Fruit fly (Drosophila melanogaster) whole organism, embryonic: Measurements from ENCODE around the gene Fer3HCH.

Experiments used
- CG1024 ChIP-seq: fragments of 200-800 bp; sonication (Bioruptor generic); IDR thresholded peaks from 2 replicates; pipeline ENCODE4 v1.3.6; 2022; ENCODE audit warnings: missing biosample characterization, missing genetic modification characterization
- CG10431 ChIP-seq: fragments of 200-800 bp; sonication (Bioruptor generic); optimal IDR thresholded peaks from 3 replicates; lab custom pipeline; 2018; ENCODE audit warnings: missing biosample characterization, mild to moderate bottlenecking, missing genetic modification characterization
- CG11093 ChIP-seq: fragments of 200-800 bp; sonication (Bioruptor generic); IDR thresholded peaks from 3 replicates; pipeline ENCODE4 v1.3.6; 2022; ENCODE audit warnings: missing biosample characterization, missing genetic modification characterization
- CG11696 ChIP-seq: fragments of 200-800 bp; sonication (Bioruptor generic); IDR thresholded peaks from 2 replicates; pipeline ENCODE4 v1.3.6; 2022; ENCODE audit warnings: missing biosample characterization, missing genetic modification characterization
- CG1233 ChIP-seq: fragments of 200-800 bp; sonication (Bioruptor generic); optimal IDR thresholded peaks from 4 replicates; lab custom pipeline; 2018; ENCODE audit warnings: missing biosample characterization, mild to moderate bottlenecking, missing genetic modification characterization
- CG13424 ChIP-seq: fragments of 200-800 bp; sonication (Bioruptor generic); optimal IDR thresholded peaks from 2 replicates; lab custom pipeline; 2019; ENCODE audit warnings: missing biosample characterization, mild to moderate bottlenecking, missing genetic modification characterization, moderate library complexity
- CG14667 ChIP-seq: fragments of 200-800 bp; sonication (Bioruptor generic); IDR thresholded peaks from 2 replicates; pipeline ENCODE4 v1.3.6; 2022; ENCODE audit warnings: missing biosample characterization, missing genetic modification characterization
- CG15011 ChIP-seq: fragments of 200-800 bp; sonication (Bioruptor generic); optimal IDR thresholded peaks from 3 replicates; lab custom pipeline; 2018; ENCODE audit warnings: missing biosample characterization, mild to moderate bottlenecking, missing genetic modification characterization
- CG1792 ChIP-seq: fragments of 200-800 bp; sonication (Bioruptor generic); optimal IDR thresholded peaks from 2 replicates; lab custom pipeline; 2016; ENCODE audit warnings: missing biosample characterization, missing genetic modification characterization
- CG30431 ChIP-seq: fragments of 200-800 bp; sonication (Bioruptor generic); optimal IDR thresholded peaks from 2 replicates; lab custom pipeline; 2017; ENCODE audit warnings: missing biosample characterization, missing genetic modification characterization
- CG31224 ChIP-seq: fragments of 200-800 bp; sonication (Bioruptor generic); IDR thresholded peaks from 2 replicates; pipeline ENCODE4 v1.3.6; 2022; ENCODE audit warnings: missing biosample characterization, missing genetic modification characterization
- CG3163 ChIP-seq: fragments of 200-800 bp; sonication (Bioruptor generic); optimal IDR thresholded peaks from 3 replicates; lab custom pipeline; 2016; ENCODE audit warnings: missing biosample characterization, missing genetic modification characterization
- CG4424 ChIP-seq: fragments of 200-800 bp; sonication (Bioruptor generic); optimal IDR thresholded peaks from 3 replicates; lab custom pipeline; 2016; ENCODE audit warnings: missing biosample characterization, missing genetic modification characterization
- CG4820 ChIP-seq: fragments of 200-800 bp; sonication (Bioruptor generic); optimal IDR thresholded peaks from 3 replicates; lab custom pipeline; 2016; ENCODE audit warnings: missing biosample characterization, missing genetic modification characterization
- CG6791 ChIP-seq: fragments of 200-800 bp; sonication (Bioruptor generic); IDR thresholded peaks from 3 replicates; pipeline ENCODE4 v1.3.6; 2022; ENCODE audit warnings: missing biosample characterization, missing genetic modification characterization; ENCODE audit not compliant: partially characterized antibody
- CG6813 ChIP-seq: fragments of 200-800 bp; sonication (Bioruptor generic); optimal IDR thresholded peaks from 2 replicates; lab custom pipeline; 2017; ENCODE audit warnings: missing biosample characterization, missing genetic modification characterization, mild to moderate bottlenecking, moderate library complexity, missing genetic modification reagents
- CG7372 ChIP-seq: fragments of 200-800 bp; sonication (Bioruptor generic); IDR thresholded peaks from 2 replicates; pipeline ENCODE4 v1.3.6; 2022; ENCODE audit warnings: missing biosample characterization, missing genetic modification characterization
- CG9609 ChIP-seq: fragments of 200-800 bp; sonication (Bioruptor generic); optimal IDR thresholded peaks from 3 replicates; lab custom pipeline; 2016; ENCODE audit warnings: missing biosample characterization, missing genetic modification characterization
- D ChIP-seq, 2 experiments: fragments of 200-800 bp in 1 of 2; fragments of >200 bp in 1 of 2; sonication (Bioruptor generic) in 1 of 2; optimal IDR thresholded peaks; 2 replicates in 1 of 2; 3 replicates in 1 of 2; lab custom pipeline; 2017; ENCODE audit warnings: mild to moderate bottlenecking in 1 of 2, missing biosample characterization in 1 of 2, missing genetic modification characterization in 1 of 2, missing genetic modification reagents in 1 of 2
- Deaf1 ChIP-seq: fragments of 200-800 bp; optimal IDR thresholded peaks from 3 replicates; lab custom pipeline; 2019; ENCODE audit warnings: missing biosample characterization, mild to moderate bottlenecking, missing genetic modification characterization, moderate library complexity
- Dll ChIP-seq: fragments of 200-800 bp; sonication (Bioruptor generic); IDR thresholded peaks from 4 replicates; pipeline ENCODE4 v1.3.6; 2022; ENCODE audit warnings: missing biosample characterization, missing genetic modification characterization; ENCODE audit not compliant: partially characterized antibody
- Hand ChIP-seq: fragments of 200-800 bp; sonication (Bioruptor generic); optimal IDR thresholded peaks from 2 replicates; lab custom pipeline; 2017; ENCODE audit warnings: mild to moderate bottlenecking, missing biosample characterization, missing genetic modification reagents, missing genetic modification characterization
- HmgZ ChIP-seq: fragments of 200-800 bp; sonication (Bioruptor generic); optimal IDR thresholded peaks from 2 replicates; lab custom pipeline; 2018; ENCODE audit warnings: missing biosample characterization, mild to moderate bottlenecking, missing genetic modification characterization
- Hmx ChIP-seq: fragments of 200-800 bp; sonication (Bioruptor generic); optimal IDR thresholded peaks from 2 replicates; lab custom pipeline; 2016; ENCODE audit warnings: missing biosample characterization, missing genetic modification characterization
- Hr51 ChIP-seq, 2 experiments: fragments of 200-800 bp; sonication (Bioruptor generic); optimal IDR thresholded peaks; 2 replicates in 1 of 2; 3 replicates in 1 of 2; lab custom pipeline; 2016 to 2018; ENCODE audit warnings: missing biosample characterization in 2 of 2, missing genetic modification characterization in 2 of 2, mild to moderate bottlenecking in 1 of 2, moderate library complexity in 1 of 2
- Jarid2 ChIP-seq: fragments of 200-800 bp; sonication (Bioruptor generic); optimal IDR thresholded peaks from 3 replicates; lab custom pipeline; 2017; ENCODE audit warnings: mild to moderate bottlenecking, missing biosample characterization, missing genetic modification reagents, missing genetic modification characterization
- MESR4 ChIP-seq: fragments of 200-800 bp; sonication (Bioruptor generic); optimal IDR thresholded peaks from 2 replicates; lab custom pipeline; 2018; ENCODE audit warnings: missing biosample characterization, mild to moderate bottlenecking, missing genetic modification characterization, moderate library complexity
- Xbp1 ChIP-seq: fragments of 200-800 bp; sonication (Bioruptor generic); optimal IDR thresholded peaks from 3 replicates; lab custom pipeline; 2016; ENCODE audit warnings: missing biosample characterization, mild to moderate bottlenecking, missing genetic modification characterization
- YL-1 ChIP-seq: fragments of 200-800 bp; sonication (Bioruptor generic); optimal IDR thresholded peaks from 3 replicates; lab custom pipeline; 2017; ENCODE audit warnings: missing biosample characterization, mild to moderate bottlenecking, missing genetic modification characterization
- abd-A ChIP-seq: fragments of 200-800 bp; sonication (Bioruptor generic); optimal IDR thresholded peaks from 3 replicates; lab custom pipeline; 2019; ENCODE audit warnings: missing biosample characterization, mild to moderate bottlenecking, missing genetic modification characterization, moderate library complexity
- az2 ChIP-seq: fragments of 200-800 bp; sonication (Bioruptor generic); optimal IDR thresholded peaks from 3 replicates; lab custom pipeline; 2016; ENCODE audit warnings: missing biosample characterization, missing genetic modification characterization
- btn ChIP-seq: fragments of 200-800 bp; sonication (Bioruptor generic); optimal IDR thresholded peaks from 2 replicates; lab custom pipeline; 2016; ENCODE audit warnings: missing biosample characterization, missing genetic modification characterization
- cas ChIP-seq: fragments of 200-800 bp; sonication (Bioruptor generic); IDR thresholded peaks from 2 replicates; pipeline ENCODE4 v1.3.6; 2022; ENCODE audit warnings: missing biosample characterization, missing genetic modification characterization
- crol ChIP-seq: fragments of 200-800 bp; sonication (Bioruptor generic); IDR thresholded peaks from 2 replicates; pipeline ENCODE4 v1.3.6; 2022; ENCODE audit warnings: missing biosample characterization, missing genetic modification characterization
- dan ChIP-seq: fragments of 200-800 bp; sonication (Bioruptor generic); IDR thresholded peaks from 2 replicates; pipeline ENCODE4 v1.3.6; 2022; ENCODE audit warnings: missing biosample characterization, missing genetic modification characterization
- fd3F ChIP-seq: fragments of 200-800 bp; sonication (Bioruptor generic); optimal IDR thresholded peaks from 2 replicates; lab custom pipeline; 2018; ENCODE audit warnings: missing biosample characterization, mild to moderate bottlenecking, missing genetic modification characterization, moderate library complexity
- fru ChIP-seq: fragments of >200 bp; optimal IDR thresholded peaks from 2 replicates; lab custom pipeline; 2017
- grn ChIP-seq: fragments of 200-800 bp; sonication (Bioruptor generic); optimal IDR thresholded peaks from 3 replicates; lab custom pipeline; 2017; ENCODE audit warnings: missing biosample characterization, missing genetic modification characterization
- lab ChIP-seq: fragments of 200-800 bp; sonication (Bioruptor generic); optimal IDR thresholded peaks from 3 replicates; lab custom pipeline; 2017; ENCODE audit warnings: missing biosample characterization, missing genetic modification characterization, mild to moderate bottlenecking, moderate library complexity, missing genetic modification reagents
- lilli ChIP-seq: fragments of 200-800 bp; sonication (Bioruptor generic); optimal IDR thresholded peaks from 3 replicates; lab custom pipeline; 2016; ENCODE audit warnings: missing biosample characterization, missing genetic modification characterization
- lmd ChIP-seq: fragments of 200-800 bp; sonication (Bioruptor generic); IDR thresholded peaks from 2 replicates; pipeline ENCODE4 v1.3.6; 2022; ENCODE audit warnings: missing biosample characterization, missing genetic modification characterization
- lola ChIP-seq, 3 experiments: fragments of >200 bp in 2 of 3; fragments of 200-800 bp in 1 of 3; sonication (Bioruptor generic) in 1 of 3; optimal IDR thresholded peaks; 2 replicates each; lab custom pipeline; 2017 to 2019; ENCODE audit warnings: missing biosample characterization in 3 of 3, missing genetic modification characterization in 3 of 3, mild to moderate bottlenecking in 1 of 3, moderate library complexity in 1 of 3
- ranshi ChIP-seq: fragments of 200-800 bp; sonication (Bioruptor generic); IDR thresholded peaks from 2 replicates; pipeline ENCODE4 v1.3.6; 2022; ENCODE audit warnings: missing biosample characterization, missing genetic modification characterization
- repo ChIP-seq: fragments of 200-800 bp; sonication (Bioruptor generic); optimal IDR thresholded peaks from 2 replicates; lab custom pipeline; 2016; ENCODE audit warnings: missing biosample characterization, missing genetic modification characterization
- rib ChIP-seq: fragments of 200-800 bp; sonication (Bioruptor generic); IDR thresholded peaks from 2 replicates; pipeline ENCODE4 v1.3.6; 2022; ENCODE audit warnings: missing biosample characterization, missing genetic modification characterization
- scrt ChIP-seq: fragments of 200-800 bp; sonication (Bioruptor generic); optimal IDR thresholded peaks from 2 replicates; lab custom pipeline; 2018; ENCODE audit warnings: missing biosample characterization, mild to moderate bottlenecking, missing genetic modification characterization, moderate library complexity
- sima ChIP-seq: fragments of 200-800 bp; sonication (Bioruptor generic); optimal IDR thresholded peaks from 2 replicates; lab custom pipeline; 2016; ENCODE audit warnings: missing biosample characterization, missing genetic modification characterization
- sqz ChIP-seq: fragments of 200-800 bp; sonication (Bioruptor generic); optimal IDR thresholded peaks from 3 replicates; lab custom pipeline; 2018; ENCODE audit warnings: missing biosample characterization, mild to moderate bottlenecking, missing genetic modification characterization
- tx ChIP-seq: fragments of 200-800 bp; sonication (Bioruptor generic); optimal IDR thresholded peaks from 2 replicates; lab custom pipeline; 2016; ENCODE audit warnings: missing biosample characterization, missing genetic modification characterization
- unc-4 ChIP-seq: fragments of 200-800 bp; sonication (Bioruptor generic); IDR thresholded peaks from 2 replicates; pipeline ENCODE4 v1.3.6; 2022; ENCODE audit warnings: missing biosample characterization, missing genetic modification characterization; ENCODE audit not compliant: partially characterized antibody
- unpg ChIP-seq: fragments of 200-800 bp; sonication (Bioruptor generic); optimal IDR thresholded peaks from 3 replicates; lab custom pipeline; 2018; ENCODE audit warnings: missing biosample characterization, mild to moderate bottlenecking, missing genetic modification characterization, moderate library complexity

The Fer3HCH gene

DNA sequence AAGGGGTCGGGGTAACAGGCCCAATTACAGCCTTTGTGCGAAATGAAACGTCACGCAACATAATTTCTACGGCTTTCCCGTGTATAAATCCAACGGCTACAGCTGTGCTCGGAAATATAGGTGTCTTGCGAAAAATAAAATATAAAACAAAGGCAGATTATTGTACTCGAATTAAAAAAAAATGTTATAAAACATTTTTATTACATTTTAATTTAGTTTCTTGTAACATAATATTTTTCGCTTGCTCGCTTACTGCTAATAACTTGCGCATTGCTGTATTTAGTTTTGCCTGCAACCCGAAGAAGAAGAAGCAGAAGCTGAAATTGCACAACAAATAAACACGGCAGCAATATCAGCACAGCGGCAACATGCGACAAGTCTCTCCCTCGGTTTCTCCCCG lies 35.1 kb upstream of the Fer3HCH start (continued):
- no peak for TF ChIP-seq abd-A (tag; lab: Kevin White, UChicago)
- TF ChIP-seq btn (GFP tag; lab: Kevin White, UChicago), result no peak
- TF ChIP-seq scrt, result no peak
- peak; percentile 34 for TF ChIP-seq az2 (GFP tag; lab: Kevin White, UChicago)
- no peak for TF ChIP-seq YL-1 (GFP tag; lab: Kevin White, UChicago)
- TF ChIP-seq CG13424 (tag; lab: Kevin White, UChicago), result peak; percentile 55
- no peak for TF ChIP-seq CG15011 (GFP tag; lab: Kevin White, UChicago)
- TF ChIP-seq MESR4 (GFP tag; lab: Kevin White, UChicago), result no peak
- TF ChIP-seq CG6791 (GFP tag; lab: Robert Waterston, UW), result no peak
- no peak for TF ChIP-seq tx (GFP tag; lab: Kevin White, UChicago)
- no peak for TF ChIP-seq CG1792
- TF ChIP-seq CG1024, result no peak
- TF ChIP-seq repo, result no peak
- TF ChIP-seq Xbp1 (GFP tag; lab: Kevin White, UChicago), result peak; percentile 34
- TF ChIP-seq CG7372 (GFP tag; lab: Robert Waterston, UW), result no peak
- peak; percentile 42; the same call in 1 of the 2 replicates for TF ChIP-seq lmd (GFP tag; lab: Robert Waterston, UW)
- no peak for TF ChIP-seq lilli
- no peak for TF ChIP-seq unc-4 (GFP tag; lab: Robert Waterston, UW)
- no peak for TF ChIP-seq CG6813 (GFP tag; lab: Kevin White, UChicago)
- no peak for TF ChIP-seq crol (GFP tag; lab: Robert Waterston, UW)
- no peak for TF ChIP-seq CG4424
- TF ChIP-seq Hand, result no peak
- no peak for TF ChIP-seq cas (GFP tag; lab: Robert Waterston, UW)
- TF ChIP-seq CG9609 (GFP tag; lab: Kevin White, UChicago), result no peak
- TF ChIP-seq Dll (GFP tag; lab: Robert Waterston, UW), result no peak
- no peak for TF ChIP-seq Deaf1 (tag; lab: Kevin White, UChicago)
- peak in 1 of 3 experiments; percentile 18 for TF ChIP-seq lola (GFP tag; optimal IDR thresholded peaks at IDR 0.05; lab: Kevin White, UChicago)
- TF ChIP-seq CG10431 (GFP tag; lab: Kevin White, UChicago), result no peak
- peak in 1 of 2 experiments; percentile 78 for TF ChIP-seq Hr51 (GFP tag; optimal IDR thresholded peaks at IDR 0.05; lab: Kevin White, UChicago)
- TF ChIP-seq CG11093 (GFP tag; lab: Robert Waterston, UW), result no peak
- TF ChIP-seq CG1233 (GFP tag; lab: Kevin White, UChicago), result no peak
- peak; percentile 40; the same call in 1 of the 2 replicates for TF ChIP-seq CG14667 (GFP tag; lab: Robert Waterston, UW)
- TF ChIP-seq dan (GFP tag; lab: Robert Waterston, UW), result no peak
- no peak for TF ChIP-seq sqz (GFP tag; lab: Kevin White, UChicago)
- no peak for TF ChIP-seq ranshi (GFP tag; lab: Robert Waterston, UW)
- TF ChIP-seq grn (GFP tag; lab: Kevin White, UChicago), result no peak
- TF ChIP-seq CG11696, result peak; percentile 68
- TF ChIP-seq rib (GFP tag; lab: Robert Waterston, UW), result no peak
- TF ChIP-seq fru (lab: Kevin White, UChicago), result no peak
- no peak for TF ChIP-seq fd3F
- TF ChIP-seq HmgZ (tag; lab: Kevin White, UChicago), result no peak
- TF ChIP-seq sima (GFP tag; lab: Kevin White, UChicago), result no peak
- no peak for TF ChIP-seq Jarid2
- peak; percentile 10 for TF ChIP-seq CG4820 (GFP tag; lab: Kevin White, UChicago)
- TF ChIP-seq Hmx (GFP tag; lab: Kevin White, UChicago), result no peak
- no peak for TF ChIP-seq CG3163
- TF ChIP-seq CG30431 (GFP tag; lab: Kevin White, UChicago), result no peak
- TF ChIP-seq CG31224 (GFP tag; lab: Robert Waterston, UW), result no peak
- TF ChIP-seq D (optimal IDR thresholded peaks at IDR 0.05; lab: Kevin White, UChicago), result no peak
- TF ChIP-seq D (GFP tag; optimal IDR thresholded peaks at IDR 0.05; lab: Kevin White, UChicago), result peak; percentile 23
- peak; percentile 63 for TF ChIP-seq unpg (GFP tag; lab: Kevin White, UChicago)
- peak; percentile 18 for TF ChIP-seq lab (GFP tag; lab: Kevin White, UChicago)
